Worm (Caenorhabditis elegans) whole organism, L4/young adult: Measurements from ENCODE around the gene srz-42.

Experiments used
- W03F9.2 ChIP-seq: fragments of 150-350 bp; optimal IDR thresholded peaks from 2 replicates; lab custom pipeline; 2014; ENCODE audit warnings: missing biosample characterization, missing genetic modification characterization
- dao-5 ChIP-seq: sonication (generic microtip); optimal IDR thresholded peaks from 2 replicates; lab custom pipeline; 2016; ENCODE audit warnings: missing genotype, missing genetic modification characterization, moderate library complexity, missing compliant biosample characterization
- him-1 ChIP-seq: sonication (generic microtip); optimal IDR thresholded peaks from 2 replicates; lab custom pipeline; 2016; ENCODE audit warnings: missing genotype, missing genetic modification reagents, missing genetic modification characterization, missing compliant biosample characterization

- no peak for TF ChIP-seq dao-5 (tag; lab: Kevin White, UChicago)
- TF ChIP-seq him-1 (tag; lab: Kevin White, UChicago) = no peak
- no peak for TF ChIP-seq W03F9.2 (tag; lab: Kevin White, UChicago)
Measured at ce11 chrIV:14164109-14164508, 34.9 kb downstream of the srz-42 start.
